Fruit fly (Drosophila melanogaster) whole organism, embryonic: ENCODE measurements around the gene CIA30.

ENCODE experiments used
- Adf1 ChIP-seq: fragments of 200-800 bp; sonication (Bioruptor generic); IDR thresholded peaks from 2 replicates; pipeline ENCODE4 v1.3.6; 2022; ENCODE audit warnings: missing biosample characterization, missing genetic modification characterization
- Awh ChIP-seq: fragments of 200-800 bp; sonication (Bioruptor generic); IDR thresholded peaks from 2 replicates; pipeline ENCODE4, ENCODE4 v1.3.6; 2022; ENCODE audit warnings: missing biosample characterization, missing genetic modification characterization
- B-H1 ChIP-seq: fragments of 200-800 bp; sonication (Bioruptor generic); IDR thresholded peaks from 3 replicates; pipeline ENCODE4 v1.3.6; 2022; ENCODE audit warnings: missing biosample characterization, missing genetic modification characterization
- CG10147 ChIP-seq: fragments of 200-800 bp; sonication (Bioruptor generic); optimal IDR thresholded peaks from 2 replicates; lab custom pipeline; 2019; ENCODE audit warnings: missing biosample characterization, mild to moderate bottlenecking, missing genetic modification characterization, moderate library complexity
- CG10209 ChIP-seq: fragments of 200-800 bp; sonication (Bioruptor generic); optimal IDR thresholded peaks from 3 replicates; lab custom pipeline; 2017; ENCODE audit warnings: missing biosample characterization, mild to moderate bottlenecking, missing genetic modification characterization, missing genetic modification reagents
- CG1024 ChIP-seq: fragments of 200-800 bp; sonication (Bioruptor generic); IDR thresholded peaks from 2 replicates; pipeline ENCODE4 v1.3.6; 2022; ENCODE audit warnings: missing biosample characterization, missing genetic modification characterization
- CG10431 ChIP-seq: fragments of 200-800 bp; sonication (Bioruptor generic); optimal IDR thresholded peaks from 3 replicates; lab custom pipeline; 2018; ENCODE audit warnings: missing biosample characterization, mild to moderate bottlenecking, missing genetic modification characterization
- CG10543 ChIP-seq: fragments of 200-800 bp; sonication (Bioruptor generic); optimal IDR thresholded peaks from 3 replicates; lab custom pipeline; 2017; ENCODE audit warnings: missing biosample characterization, mild to moderate bottlenecking, missing genetic modification characterization, moderate library complexity
- CG11456 ChIP-seq: fragments of 200-800 bp; sonication (Bioruptor generic); IDR thresholded peaks from 3 replicates; pipeline ENCODE4 v1.3.6; 2022; ENCODE audit warnings: missing biosample characterization, missing genetic modification characterization
- CG14860 ChIP-seq: fragments of 200-800 bp; sonication (Bioruptor generic); IDR thresholded peaks from 3 replicates; pipeline ENCODE4 v1.3.6; 2022; ENCODE audit warnings: missing biosample characterization, missing genetic modification characterization; ENCODE audit not compliant: partially characterized antibody
- CG15479 ChIP-seq: fragments of 200-800 bp; sonication (Bioruptor generic); optimal IDR thresholded peaks from 3 replicates; lab custom pipeline; 2019; ENCODE audit warnings: missing biosample characterization, mild to moderate bottlenecking, missing genetic modification characterization, moderate library complexity
- CG1603 ChIP-seq: fragments of 200-800 bp; sonication (Bioruptor generic); optimal IDR thresholded peaks from 2 replicates; lab custom pipeline; 2019; ENCODE audit warnings: missing biosample characterization, mild to moderate bottlenecking, missing genetic modification characterization, moderate library complexity
- CG2202 ChIP-seq: fragments of 200-800 bp; sonication (Bioruptor generic); optimal IDR thresholded peaks from 2 replicates; lab custom pipeline; 2018; ENCODE audit warnings: missing biosample characterization, mild to moderate bottlenecking, missing genetic modification characterization
- CG30403 ChIP-seq: fragments of 200-800 bp; sonication (Bioruptor generic); optimal IDR thresholded peaks from 3 replicates; lab custom pipeline; 2016; ENCODE audit warnings: missing biosample characterization, missing genetic modification characterization
- CG3065 ChIP-seq: fragments of 200-800 bp; sonication (Bioruptor generic); optimal IDR thresholded peaks from 2 replicates; lab custom pipeline; 2016; ENCODE audit warnings: missing biosample characterization, missing genetic modification characterization
- CG4328 ChIP-seq: fragments of 200-800 bp; sonication (Bioruptor generic); optimal IDR thresholded peaks from 3 replicates; lab custom pipeline; 2017; ENCODE audit warnings: missing biosample characterization, missing genetic modification reagents, missing genetic modification characterization
- CG5953 ChIP-seq: fragments of 200-800 bp; sonication (Bioruptor generic); IDR thresholded peaks from 2 replicates; pipeline ENCODE4 v1.3.6; 2022; ENCODE audit warnings: missing biosample characterization, missing genetic modification characterization
- CG6689 ChIP-seq: fragments of 200-800 bp; sonication (Bioruptor generic); IDR thresholded peaks from 2 replicates; pipeline ENCODE4 v1.3.6; 2022; ENCODE audit warnings: missing biosample characterization, missing genetic modification characterization
- CG7839 ChIP-seq: fragments of 200-800 bp; sonication (Bioruptor generic); optimal IDR thresholded peaks from 3 replicates; lab custom pipeline; 2018; ENCODE audit warnings: missing biosample characterization, mild to moderate bottlenecking, missing genetic modification characterization, moderate library complexity
- CG8924 ChIP-seq: fragments of 200-800 bp; optimal IDR thresholded peaks from 3 replicates; lab custom pipeline; 2019; ENCODE audit warnings: missing biosample characterization, mild to moderate bottlenecking, missing genetic modification characterization, moderate library complexity
- CG9215 ChIP-seq: fragments of 200-800 bp; sonication (Bioruptor generic); IDR thresholded peaks from 2 replicates; pipeline ENCODE4 v1.3.6; 2022; ENCODE audit warnings: missing biosample characterization, missing genetic modification characterization
- CHES-1-like ChIP-seq: fragments of 200-800 bp; sonication (Bioruptor generic); optimal IDR thresholded peaks from 2 replicates; lab custom pipeline; 2016; ENCODE audit warnings: missing biosample characterization, missing genetic modification characterization
- D ChIP-seq, 2 experiments: fragments of 200-800 bp in 1 of 2; fragments of >200 bp in 1 of 2; sonication (Bioruptor generic) in 1 of 2; optimal IDR thresholded peaks; 2 replicates in 1 of 2; 3 replicates in 1 of 2; lab custom pipeline; 2017; ENCODE audit warnings: mild to moderate bottlenecking in 1 of 2, missing biosample characterization in 1 of 2, missing genetic modification characterization in 1 of 2, missing genetic modification reagents in 1 of 2
- Dref ChIP-seq: fragments of 200-800 bp; sonication (Bioruptor generic); IDR thresholded peaks from 2 replicates; pipeline ENCODE4 v1.3.6; 2022; ENCODE audit warnings: missing biosample characterization, missing genetic modification characterization
- Fer3 ChIP-seq: fragments of 200-800 bp; sonication (Bioruptor generic); optimal IDR thresholded peaks from 2 replicates; lab custom pipeline; 2018; ENCODE audit warnings: missing biosample characterization, mild to moderate bottlenecking, missing genetic modification characterization, moderate library complexity
- HLH3B ChIP-seq: fragments of 200-800 bp; sonication (Bioruptor generic); IDR thresholded peaks from 2 replicates; pipeline ENCODE4 v1.3.6; 2022; ENCODE audit warnings: missing biosample characterization, missing genetic modification characterization
- Hmr ChIP-seq: fragments of 200-800 bp; sonication (Bioruptor generic); optimal IDR thresholded peaks from 3 replicates; lab custom pipeline; 2017; ENCODE audit warnings: mild to moderate bottlenecking, missing biosample characterization, missing genetic modification reagents, missing genetic modification characterization
- Med ChIP-seq: fragments of 200-800 bp; sonication (Bioruptor generic); peaks from one replicate; lab custom pipeline; 2016; ENCODE audit warnings: missing biosample characterization, missing genetic modification characterization, mild to moderate bottlenecking, inconsistent platforms, moderate library complexity
- Mrtf ChIP-seq: fragments of 200-800 bp; sonication (Bioruptor generic); IDR thresholded peaks from 3 replicates; pipeline ENCODE4 v1.3.6; 2022; ENCODE audit warnings: missing biosample characterization, missing genetic modification characterization
- Oaz ChIP-seq: fragments of 200-800 bp; sonication (Bioruptor generic); IDR thresholded peaks from 2 replicates; pipeline ENCODE4 v1.3.6; 2022; ENCODE audit warnings: missing biosample characterization, missing genetic modification characterization
- Poxn ChIP-seq: fragments of 200-800 bp; sonication (Bioruptor generic); IDR thresholded peaks from 2 replicates; pipeline ENCODE4 v1.3.6; 2022; ENCODE audit warnings: missing biosample characterization, missing genetic modification characterization
- Ptx1 ChIP-seq: fragments of 200-800 bp; sonication (Bioruptor generic); IDR thresholded peaks from 2 replicates; pipeline ENCODE4 v1.3.6; 2022; ENCODE audit warnings: missing biosample characterization, missing genetic modification characterization
- Side ChIP-seq: fragments of 200-800 bp; sonication (Bioruptor generic); optimal IDR thresholded peaks from 2 replicates; lab custom pipeline; 2016; ENCODE audit warnings: missing biosample characterization, missing genetic modification characterization
- Vsx1 ChIP-seq: fragments of 200-800 bp; sonication (Bioruptor generic); optimal IDR thresholded peaks from 2 replicates; lab custom pipeline; 2017; ENCODE audit warnings: missing biosample characterization, mild to moderate bottlenecking, missing genetic modification characterization, missing genetic modification reagents
- YL-1 ChIP-seq: fragments of 200-800 bp; sonication (Bioruptor generic); optimal IDR thresholded peaks from 3 replicates; lab custom pipeline; 2017; ENCODE audit warnings: missing biosample characterization, mild to moderate bottlenecking, missing genetic modification characterization
- bigmax ChIP-seq: fragments of 200-800 bp; sonication (Bioruptor generic); optimal IDR thresholded peaks from 2 replicates; lab custom pipeline; 2018; ENCODE audit warnings: missing biosample characterization, mild to moderate bottlenecking, missing genetic modification characterization
- cwo ChIP-seq: fragments of 200-800 bp; sonication (Bioruptor generic); optimal IDR thresholded peaks from 3 replicates; lab custom pipeline; 2017; ENCODE audit warnings: missing biosample characterization, missing genetic modification characterization, mild to moderate bottlenecking, moderate library complexity, missing genetic modification reagents
- hbn ChIP-seq: fragments of 200-800 bp; sonication (Bioruptor generic); IDR thresholded peaks from 2 replicates; pipeline ENCODE4 v1.3.6; 2022; ENCODE audit warnings: missing biosample characterization, missing genetic modification characterization; ENCODE audit not compliant: partially characterized antibody
- hkb ChIP-seq, 2 experiments: fragments of 200-800 bp in 1 of 2; fragments of >200 bp in 1 of 2; sonication (Bioruptor generic) in 1 of 2; IDR thresholded peaks in 1 of 2; optimal IDR thresholded peaks in 1 of 2; 2 replicates each; pipeline versions ENCODE4 v1.3.6 to Lab custom; 2017 to 2022; ENCODE audit warnings: missing biosample characterization in 1 of 2, missing genetic modification characterization in 1 of 2
- ind ChIP-seq: fragments of 200-800 bp; sonication (Bioruptor generic); optimal IDR thresholded peaks from 3 replicates; lab custom pipeline; 2016; ENCODE audit warnings: missing biosample characterization, missing genetic modification characterization
- jing ChIP-seq: fragments of 200-800 bp; sonication (Bioruptor generic); optimal IDR thresholded peaks from 2 replicates; lab custom pipeline; 2018; ENCODE audit warnings: missing biosample characterization, mild to moderate bottlenecking, missing genetic modification characterization
- odd ChIP-seq: fragments of 200-800 bp; sonication (Bioruptor generic); optimal IDR thresholded peaks from 2 replicates; lab custom pipeline; 2017; ENCODE audit warnings: missing biosample characterization, mild to moderate bottlenecking, missing genetic modification characterization
- prd ChIP-seq, 3 experiments: fragments of >200 bp in 2 of 3; fragments of 200-800 bp in 1 of 3; sonication (Bioruptor generic) in 1 of 3; optimal IDR thresholded peaks in 2 of 3; IDR thresholded peaks in 1 of 3; 2 replicates in 2 of 3; 3 replicates in 1 of 3; pipeline versions ENCODE4 v1.3.6 to Lab custom; 2017 to 2022; ENCODE audit warnings: missing biosample characterization in 1 of 3, missing genetic modification characterization in 1 of 3
- sd ChIP-seq: fragments of 200-800 bp; sonication (Bioruptor generic); optimal IDR thresholded peaks from 3 replicates; lab custom pipeline; 2018; ENCODE audit warnings: missing biosample characterization, mild to moderate bottlenecking, missing genetic modification characterization, moderate library complexity
- stwl ChIP-seq: fragments of 200-800 bp; sonication (Bioruptor generic); optimal IDR thresholded peaks from 3 replicates; lab custom pipeline; 2018; ENCODE audit warnings: missing biosample characterization, mild to moderate bottlenecking, missing genetic modification characterization, moderate library complexity
- tap ChIP-seq: fragments of 200-800 bp; optimal IDR thresholded peaks from 3 replicates; lab custom pipeline; 2019; ENCODE audit warnings: missing biosample characterization, mild to moderate bottlenecking, missing genetic modification characterization, moderate library complexity
- unpg ChIP-seq: fragments of 200-800 bp; sonication (Bioruptor generic); optimal IDR thresholded peaks from 3 replicates; lab custom pipeline; 2018; ENCODE audit warnings: missing biosample characterization, mild to moderate bottlenecking, missing genetic modification characterization, moderate library complexity
- zen ChIP-seq: fragments of 200-800 bp; sonication (Bioruptor generic); optimal IDR thresholded peaks from 3 replicates; lab custom pipeline; 2018; ENCODE audit warnings: missing biosample characterization, mild to moderate bottlenecking, missing genetic modification characterization, moderate library complexity

Gene CIA30

dm6 chr3R:29758129-29758733, 21.5 kb downstream of the CIA30 start (continued):
- TF ChIP-seq Fer3 (tag; lab: Kevin White, UChicago) (no peak), CG5953 (GFP tag; lab: Robert Waterston, UW) (no peak), CG10543 (no peak), stwl (tag; lab: Kevin White, UChicago) (no peak), Adf1 (GFP tag; lab: Robert Waterston, UW) (no peak), Side (GFP tag; lab: Kevin White, UChicago) (no peak), CG10209 (GFP tag; lab: Kevin White, UChicago) (no peak), zen (tag; lab: Kevin White, UChicago) (no peak), Oaz (GFP tag; lab: Robert Waterston, UW) (0 out of 2 replicates have a peak, but pooled peaks have one; percentile 25), CG3065 (GFP tag; lab: Kevin White, UChicago) (no peak), odd (GFP tag; lab: Kevin White, UChicago) (no peak), CG8924 (no peak), CG1024 (GFP tag; lab: Robert Waterston, UW) (no peak), CG10147 (no peak), hbn (no peak), D (optimal IDR thresholded peaks at IDR 0.05; lab: Kevin White, UChicago) (no peak), D (GFP tag; optimal IDR thresholded peaks at IDR 0.05; lab: Kevin White, UChicago) (no peak), CG14860 (no peak), bigmax (GFP tag; lab: Kevin White, UChicago) (no peak), CG9215 (GFP tag; lab: Robert Waterston, UW) (no peak), CG30403 (GFP tag; lab: Kevin White, UChicago) (peak; percentile 31), prd (optimal IDR thresholded peaks at IDR 0.05; lab: Kevin White, UChicago) (no peak), prd (GFP tag; IDR thresholded peaks at IDR 0.05; lab: Robert Waterston, UW) (0 out of 3 replicates have a peak, but pooled peaks have one; percentile 20), ind (GFP tag; lab: Kevin White, UChicago) (no peak), Dref (GFP tag; lab: Robert Waterston, UW) (0 out of 2 replicates have a peak, but pooled peaks have one; percentile 18), Poxn (GFP tag; lab: Robert Waterston, UW) (no peak), CHES-1-like (no peak), CG6689 (GFP tag; lab: Robert Waterston, UW) (no peak), Awh (no peak), Vsx1 (GFP tag; lab: Kevin White, UChicago) (no peak), B-H1 (no peak), HLH3B (GFP tag; lab: Robert Waterston, UW) (peak; percentile 22; the same call in 1 of the 2 replicates), tap (tag; lab: Kevin White, UChicago) (no peak), CG7839 (tag; lab: Kevin White, UChicago) (peak; percentile 33), Hmr (GFP tag; lab: Kevin White, UChicago) (no peak), sd (tag; lab: Kevin White, UChicago) (no peak), cwo (GFP tag; lab: Kevin White, UChicago) (no peak), CG1603 (tag; lab: Kevin White, UChicago) (peak; percentile 22), CG4328 (GFP tag; lab: Kevin White, UChicago) (no peak), CG15479 (GFP tag; lab: Kevin White, UChicago) (no peak), CG10431 (GFP tag; lab: Kevin White, UChicago) (no peak), Mrtf (GFP tag; lab: Robert Waterston, UW) (no peak), YL-1 (GFP tag; lab: Kevin White, UChicago) (no peak), Ptx1 (GFP tag; lab: Robert Waterston, UW) (no peak), hkb (optimal IDR thresholded peaks at IDR 0.05; lab: Kevin White, UChicago) (no peak), hkb (GFP tag; IDR thresholded peaks at IDR 0.05; lab: Robert Waterston, UW) (0 out of 2 replicates have a peak, but pooled peaks have one; percentile 20), CG11456 (GFP tag; lab: Robert Waterston, UW) (0 out of 3 replicates have a peak, but pooled peaks have one; percentile 17), Med (peak; percentile 15), CG2202 (no peak), jing (GFP tag; lab: Kevin White, UChicago) (no peak), unpg (GFP tag; lab: Kevin White, UChicago) (no peak)
